Worm (Caenorhabditis elegans): Measurements from ENCODE around the gene osta-3.

Gene osta-3

ce11 chrII:14804259-14804899 lies 8.0 kb upstream of the osta-3 start, which contains the start of gene W01D2.3 (continued):
- TF ChIP-seq nhr-11 (tag; optimal IDR thresholded peaks at IDR 0.05) (no peak), ceh-44 (GFP tag; IDR thresholded peaks at IDR 0.05) (no peak), php-3 (GFP tag; IDR thresholded peaks at IDR 0.05) (peak; percentile 55; the same call in 1 of the 2 replicates), nhr-41 (GFP tag; IDR thresholded peaks at IDR 0.05) (peak; percentile 17; the same call in 1 of the 2 replicates), duxl-1 (tag; optimal IDR thresholded peaks at IDR 0.05; ENCODE audit: poor library complexity) (peak; percentile 69), ctbp-1 (GFP tag; IDR thresholded peaks at IDR 0.05) (peak; percentile 78), set-16 (GFP tag; IDR thresholded peaks at IDR 0.05) (no peak; the same call in 1 of the 2 replicates), ceh-28 (tag; optimal IDR thresholded peaks at IDR 0.05) (peak; percentile 35), ztf-7 (tag; optimal IDR thresholded peaks at IDR 0.05) (peak; percentile 60), unc-62 (GFP tag; optimal IDR thresholded peaks at IDR 0.05 in 1 of 2) (peak in 1 of 2 experiments; percentile 93), unc-62 (tag; optimal IDR thresholded peaks at IDR 0.05) (no peak), unc-39 (tag; optimal IDR thresholded peaks at IDR 0.05) (no peak), aly-2 (tag; optimal IDR thresholded peaks at IDR 0.05) (peak; percentile 71), tra-1 (GFP tag; IDR thresholded peaks at IDR 0.05) (peak; percentile 71; the same call in 1 of the 2 replicates), tag-97 (GFP tag; IDR thresholded peaks at IDR 0.05) (no peak), lin-13 (GFP tag; optimal IDR thresholded peaks at IDR 0.05) (no peak), R02D3.7 (tag; optimal IDR thresholded peaks at IDR 0.05) (no peak), lsy-2 (tag; optimal IDR thresholded peaks at IDR 0.05) (peak in 1 of 2 experiments; percentile 70), T26A8.4 (GFP tag; IDR thresholded peaks at IDR 0.05) (peak; percentile 92), dve-1 (tag; optimal IDR thresholded peaks at IDR 0.05; ENCODE audit: insufficient read depth) (peak; percentile 95), pha-4 (GFP tag; IDR thresholded peaks at IDR 0.05) (peak; percentile 83), pha-4 (tag; optimal IDR thresholded peaks at IDR 0.05) (no peak), mes-2 (tag; optimal IDR thresholded peaks at IDR 0.05; ENCODE audit: poor library complexity, severe bottlenecking) (peak; percentile 74), nhr-10 (tag; optimal IDR thresholded peaks at IDR 0.05) (no peak), lin-15B (tag; optimal IDR thresholded peaks at IDR 0.05) (no peak), ZK337.2 (GFP tag; IDR thresholded peaks at IDR 0.05) (peak; percentile 61; the same call in 1 of the 2 replicates), sdz-12 (GFP tag; optimal IDR thresholded peaks at IDR 0.05) (no peak), daf-12 (tag; optimal IDR thresholded peaks at IDR 0.05) (no peak), Y75B8A.6 (GFP tag; IDR thresholded peaks at IDR 0.05) (no peak), nhr-77 (tag; optimal IDR thresholded peaks at IDR 0.05) (peak; percentile 39), lin-38 (GFP tag; IDR thresholded peaks at IDR 0.05) (peak; percentile 79), ceh-32 (tag; optimal IDR thresholded peaks at IDR 0.05; ENCODE audit: poor library complexity) (peak; percentile 11), aha-1 (tag) (peak; percentile 14), dmd-8 (GFP tag; IDR thresholded peaks at IDR 0.05) (0 out of 2 replicates have a peak, but pooled peaks have one; percentile 36), saeg-2 (GFP tag; IDR thresholded peaks at IDR 0.05) (peak; percentile 71; the same call in 1 of the 2 replicates), Y105C5A.15 (GFP tag; IDR thresholded peaks at IDR 0.05) (0 out of 2 replicates have a peak, but pooled peaks have one; percentile 23), nhr-28 (tag; optimal IDR thresholded peaks at IDR 0.05) (peak; percentile 1), gei-8 (GFP tag; optimal IDR thresholded peaks at IDR 0.05) (peak; percentile 72), D1046.2 (GFP tag; IDR thresholded peaks at IDR 0.05) (peak; percentile 71; the same call in 1 of the 2 replicates), nhr-42 (GFP tag; IDR thresholded peaks at IDR 0.05) (peak; percentile 89), daf-19 (GFP tag; conservative IDR thresholded peaks at IDR 0.05) (peak; percentile 85; the same call in 1 of the 2 replicates), snpc-1.2 (GFP tag; IDR thresholded peaks at IDR 0.05) (no peak), madf-9 (GFP tag; conservative IDR thresholded peaks at IDR 0.05) (peak; percentile 53; the same call in 1 of the 2 replicates), rbr-2 (tag; optimal IDR thresholded peaks at IDR 0.05) (peak; percentile 81), nhr-237 (tag; optimal IDR thresholded peaks at IDR 0.05) (no peak), madf-5 (GFP tag; IDR thresholded peaks at IDR 0.05) (0 out of 4 replicates have a peak, but pooled peaks have one; percentile 42 to 56), mxl-3 (GFP tag; optimal IDR thresholded peaks at IDR 0.05) (peak; percentile 69), ztf-11 (tag; optimal IDR thresholded peaks at IDR 0.05) (no peak), spr-3 (GFP tag; optimal IDR thresholded peaks at IDR 0.05) (peak; percentile 87), mep-1 (tag; optimal IDR thresholded peaks at IDR 0.05) (peak; percentile 80)
